Worm (Caenorhabditis elegans) whole organism, L4 larva: ENCODE results near the gene F56D5.2.

ENCODE experiments used
- R02D3.7 ChIP-seq: fragments of 150-350 bp; sonication (generic microtip); optimal IDR thresholded peaks from 3 replicates; lab custom pipeline; 2014; ENCODE audit warnings: missing biosample characterization, missing genetic modification characterization
- ceh-28 ChIP-seq: fragments of 150-350 bp; optimal IDR thresholded peaks from 2 replicates; lab custom pipeline; 2014; ENCODE audit warnings: missing biosample characterization, missing genetic modification reagents, missing genetic modification characterization
- daf-16 ChIP-seq, 3 experiments: sonication (generic microtip); optimal IDR thresholded peaks; 2 replicates each; lab custom pipeline; 2016 to 2017; ENCODE audit warnings: missing genetic modification characterization in 3 of 3, missing genetic modification reagents in 3 of 3, mild to moderate bottlenecking in 2 of 3, missing compliant biosample characterization in 2 of 3, missing biosample characterization in 1 of 3, moderate library complexity in 1 of 3
- dve-1 ChIP-seq: sonication (generic microtip); optimal IDR thresholded peaks from 2 replicates; lab custom pipeline; 2017; ENCODE audit warnings: antibody characterized with exemption, mild to moderate bottlenecking, missing genetic modification characterization, missing compliant biosample characterization; ENCODE audit not compliant: insufficient read depth
- jun-1 ChIP-seq: fragments of 150-350 bp; optimal IDR thresholded peaks from 2 replicates; lab custom pipeline; 2014; ENCODE audit warnings: missing biosample characterization, missing genetic modification reagents, missing genetic modification characterization
- lin-15B ChIP-seq: fragments of 150-350 bp; sonication (generic microtip); optimal IDR thresholded peaks from 3 replicates; lab custom pipeline; 2014; ENCODE audit warnings: missing biosample characterization, missing genetic modification characterization
- lin-38 ChIP-seq: fragments of 200-800 bp; sonication (Bioruptor generic); IDR thresholded peaks from 2 replicates; pipeline ENCODE4 v1.3.6; 2022; ENCODE audit warnings: missing genetic modification reagents, missing genetic modification characterization, missing compliant biosample characterization
- lin-39 ChIP-seq: fragments of 150-350 bp; optimal IDR thresholded peaks from 2 replicates; lab custom pipeline; 2014; ENCODE audit warnings: missing biosample characterization, missing genetic modification reagents, missing genetic modification characterization
- lsy-2 ChIP-seq, 2 experiments: fragments of 150-350 bp in 1 of 2; sonication (generic microtip) in 1 of 2; optimal IDR thresholded peaks; 2 replicates each; lab custom pipeline; 2014 to 2017; ENCODE audit warnings: missing biosample characterization in 2 of 2, missing genetic modification characterization in 2 of 2
- mdl-1 ChIP-seq, 2 experiments: fragments of 150-350 bp in 1 of 2; sonication (generic microtip) in 1 of 2; optimal IDR thresholded peaks; 2 replicates each; lab custom pipeline; 2014 to 2017; ENCODE audit warnings: missing biosample characterization in 2 of 2, missing genetic modification characterization in 2 of 2
- mes-2 ChIP-seq: sonication (generic microtip); optimal IDR thresholded peaks from 2 replicates; lab custom pipeline; 2016; ENCODE audit warnings: missing genotype, mild to moderate bottlenecking, missing genetic modification characterization, missing compliant biosample characterization; ENCODE audit not compliant: poor library complexity, severe bottlenecking
- nhr-28 ChIP-seq: fragments of 150-350 bp; optimal IDR thresholded peaks from 2 replicates; lab custom pipeline; 2014; ENCODE audit warnings: missing biosample characterization, missing genetic modification characterization
- php-3 ChIP-seq: fragments of 200-800 bp; sonication (Bioruptor generic); IDR thresholded peaks from 2 replicates; pipeline ENCODE4 v1.3.6; 2022; ENCODE audit warnings: missing genetic modification reagents, missing genetic modification characterization, missing compliant biosample characterization
- pqm-1 ChIP-seq: sonication (generic microtip); optimal IDR thresholded peaks from 2 replicates; lab custom pipeline; 2017; ENCODE audit warnings: missing biosample characterization, missing genetic modification characterization
- zfp-2 ChIP-seq: sonication (generic microtip); optimal IDR thresholded peaks from 2 replicates; lab custom pipeline; 2016; ENCODE audit warnings: mild to moderate bottlenecking, missing genetic modification characterization, missing compliant biosample characterization
- zip-2 ChIP-seq: fragments of 150-350 bp; optimal IDR thresholded peaks from 2 replicates; lab custom pipeline; 2014; ENCODE audit warnings: missing biosample characterization, missing genetic modification characterization
- ztf-7 ChIP-seq: fragments of 150-350 bp; optimal IDR thresholded peaks from 2 replicates; lab custom pipeline; 2014; ENCODE audit warnings: missing biosample characterization, missing genetic modification characterization

Gene F56D5.2

ce11 chrIV:9366411-9366810, 32.0 kb downstream of the F56D5.2 start, which contains the start of gene pezo-1:
Gene pezo-1 (minus strand): TSS chrIV:9366511.
- TF ChIP-seq lsy-2 (tag; optimal IDR thresholded peaks at IDR 0.05; lab: Kevin White, UChicago) (peak in 1 of 2 experiments; percentile 48), lin-15B (tag; lab: Kevin White, UChicago) (no peak)

ce11 chrIV:9353728-9354127, 44.7 kb downstream of the F56D5.2 start:
- TF ChIP-seq R02D3.7 (tag; lab: Kevin White, UChicago) = no peak
- TF ChIP-seq lin-39 = no peak
- no peak for TF ChIP-seq daf-16 (GFP tag; optimal IDR thresholded peaks at IDR 0.05; lab: Kevin White, UChicago)
- TF ChIP-seq daf-16 (tag; optimal IDR thresholded peaks at IDR 0.05; lab: Kevin White, UChicago) = peak; percentile 94
- no peak for TF ChIP-seq zfp-2
- TF ChIP-seq dve-1 = peak; percentile 19
- no peak for TF ChIP-seq ceh-28 (tag; lab: Kevin White, UChicago)
- no peak for TF ChIP-seq pqm-1 (tag; lab: Kevin White, UChicago)
- TF ChIP-seq ztf-7 (tag; lab: Kevin White, UChicago) = no peak
- TF ChIP-seq lin-38 (GFP tag; lab: Robert Waterston, UW) = no peak
- no peak for TF ChIP-seq zip-2 (tag; lab: Kevin White, UChicago)
- TF ChIP-seq jun-1 = no peak
- TF ChIP-seq php-3 (GFP tag; lab: Robert Waterston, UW) = no peak
- TF ChIP-seq mdl-1 (tag; optimal IDR thresholded peaks at IDR 0.05; lab: Kevin White, UChicago) = no peak
- TF ChIP-seq mes-2 (tag; lab: Kevin White, UChicago) = no peak
- no peak for TF ChIP-seq nhr-28 (tag; lab: Kevin White, UChicago)
